Worm (Caenorhabditis elegans) whole organism, midembryonic: ENCODE data around the gene gstk-1.

Experiments
- T22C8.4 ChIP-seq: fragments of 200-800 bp; sonication (Bioruptor generic); IDR thresholded peaks from 2 replicates; pipeline ENCODE4 v1.3.6; 2022; ENCODE audit warnings: missing genetic modification characterization, missing compliant biosample characterization
- cog-1 ChIP-seq: sonication (generic microtip); optimal IDR thresholded peaks from 2 replicates; lab custom pipeline; 2016; ENCODE audit warnings: missing genetic modification characterization, missing compliant biosample characterization
- flt-1 ChIP-seq: fragments of 200-800 bp; sonication (Bioruptor generic); IDR thresholded peaks from 2 replicates; pipeline ENCODE4 v1.3.6; 2022; ENCODE audit warnings: missing genetic modification characterization, missing compliant biosample characterization
- klf-2 ChIP-seq: fragments of 200-800 bp; sonication (Bioruptor generic); conservative IDR thresholded peaks from 2 replicates; pipeline ENCODE4 v1.3.6; 2022; ENCODE audit warnings: missing genetic modification reagents, missing genetic modification characterization, missing compliant biosample characterization
- med-1 ChIP-seq: sonication (generic microtip); optimal IDR thresholded peaks from 2 replicates; lab custom pipeline; 2017; ENCODE audit warnings: missing genetic modification characterization, mild to moderate bottlenecking, missing compliant biosample characterization, antibody characterized with exemption, missing genetic modification reagents; ENCODE audit not compliant: insufficient read depth
- ref-1 ChIP-seq: fragments of 200-800 bp; sonication (Bioruptor generic); conservative IDR thresholded peaks from 2 replicates; pipeline ENCODE4 v1.3.6; 2022; ENCODE audit warnings: missing genetic modification reagents, missing genetic modification characterization, missing compliant biosample characterization
- tab-1 ChIP-seq: fragments of 200-800 bp; sonication (Bioruptor generic); IDR thresholded peaks from 2 replicates; pipeline ENCODE4 v1.3.6; 2022; ENCODE audit warnings: missing genetic modification characterization, missing compliant biosample characterization
- ztf-23 ChIP-seq: fragments of 200-800 bp; sonication (Bioruptor generic); IDR thresholded peaks from 2 replicates; pipeline ENCODE4 v1.3.6; 2022; ENCODE audit warnings: missing genetic modification reagents, missing genetic modification characterization, missing compliant biosample characterization
- ztf-29 ChIP-seq: fragments of 200-800 bp; sonication (Bioruptor generic); IDR thresholded peaks from 2 replicates; pipeline ENCODE4 v1.3.6; 2022; ENCODE audit warnings: missing genetic modification reagents, missing genetic modification characterization, missing compliant biosample characterization

ce11 chrII:9700363-9700762 lies 43.9 kb downstream of the gstk-1 start, which contains the start of the genes Y53C12A.8 and Y53C12A.7:
- TF ChIP-seq tab-1 (GFP tag; lab: Robert Waterston, UW) (no peak), cog-1 (tag; lab: Kevin White, UChicago) (no peak), ztf-23 (GFP tag; lab: Robert Waterston, UW) (no peak), T22C8.4 (GFP tag; lab: Robert Waterston, UW) (no peak), ref-1 (GFP tag; lab: Robert Waterston, UW) (no peak), ztf-29 (no peak), klf-2 (GFP tag; lab: Robert Waterston, UW) (no peak), flt-1 (GFP tag; lab: Robert Waterston, UW) (no peak), med-1 (GFP tag; lab: Kevin White, UChicago) (no peak)
